Worm (Caenorhabditis elegans) whole organism, early embryonic: ENCODE data around the gene vps-29.

Source experiments
- B0310.2 ChIP-seq: sonication (generic microtip); optimal IDR thresholded peaks from 2 replicates; lab custom pipeline; 2016; ENCODE audit warnings: mild to moderate bottlenecking, missing genetic modification characterization, missing compliant biosample characterization
- F13C5.2 ChIP-seq: sonication (generic microtip); optimal IDR thresholded peaks from 2 replicates; lab custom pipeline; 2017; ENCODE audit warnings: mild to moderate bottlenecking, missing genetic modification characterization, inconsistent platforms, missing compliant biosample characterization
- ama-1 ChIP-seq: fragments of 150-350 bp; optimal IDR thresholded peaks from 2 replicates; lab custom pipeline; 2014
- ceh-13 ChIP-seq: fragments of 200-800 bp; sonication (Bioruptor generic); optimal IDR thresholded peaks from 2 replicates; lab custom pipeline; 2018; ENCODE audit warnings: mild to moderate bottlenecking, missing genetic modification characterization, missing compliant biosample characterization
- ets-7 ChIP-seq: sonication (generic microtip); optimal IDR thresholded peaks from 2 replicates; lab custom pipeline; 2016; ENCODE audit warnings: missing genotype, missing genetic modification characterization, missing compliant biosample characterization
- flt-1 ChIP-seq: fragments of 200-800 bp; sonication (Bioruptor generic); IDR thresholded peaks from 2 replicates; pipeline ENCODE4 v1.3.6; 2022; ENCODE audit warnings: missing genetic modification characterization, missing compliant biosample characterization
- pes-1 ChIP-seq: fragments of 200-800 bp; sonication (Bioruptor generic); IDR thresholded peaks from 2 replicates; pipeline ENCODE4 v1.3.6; 2022; ENCODE audit warnings: missing genetic modification reagents, missing genetic modification characterization, missing compliant biosample characterization
- scrt-1 ChIP-seq: fragments of 200-800 bp; sonication (Bioruptor generic); IDR thresholded peaks from 2 replicates; pipeline ENCODE4 v1.3.6; 2022; ENCODE audit warnings: missing genetic modification characterization, missing compliant biosample characterization
- sea-1 ChIP-seq: fragments of 200-800 bp; sonication (Bioruptor generic); conservative IDR thresholded peaks from 2 replicates; pipeline ENCODE4 v1.3.6; 2022; ENCODE audit warnings: missing genetic modification characterization, missing compliant biosample characterization

ce11 chrIII:10132495-10133450 lies 19.9 kb upstream of the vps-29 start:
- no peak for TF ChIP-seq ama-1 (lab: Kevin White, UChicago)
- TF ChIP-seq F13C5.2 = no peak
- TF ChIP-seq flt-1 (GFP tag; lab: Robert Waterston, UW) = no peak
- no peak for TF ChIP-seq ceh-13 (GFP tag; lab: Kevin White, UChicago)
- no peak for TF ChIP-seq scrt-1
- TF ChIP-seq sea-1 = no peak
- TF ChIP-seq B0310.2 (tag; lab: Kevin White, UChicago) = no peak
- no peak for TF ChIP-seq pes-1 (GFP tag; lab: Robert Waterston, UW)
- TF ChIP-seq ets-7 (tag; lab: Kevin White, UChicago) = no peak
